Fruit fly (Drosophila melanogaster): ENCODE measurements around the gene CG10486.

DNA sequence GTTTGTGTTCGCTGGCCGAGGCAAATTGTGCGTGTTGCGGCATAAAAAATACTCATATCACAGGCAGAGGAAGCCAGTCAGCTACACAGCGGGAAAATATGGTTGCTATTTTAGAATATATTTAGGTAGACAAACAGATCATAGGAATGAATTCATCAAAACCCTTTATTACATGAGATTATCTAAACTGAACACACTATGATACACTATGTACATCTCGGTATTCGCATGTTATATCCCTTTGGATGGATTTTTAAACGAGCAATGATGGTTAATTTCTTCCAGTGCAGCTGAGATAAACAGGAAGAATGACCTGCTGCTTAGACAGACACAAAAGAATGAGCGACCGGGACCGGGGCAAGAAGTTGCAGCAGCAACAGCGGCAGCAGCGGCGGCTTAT, 49.6 kb downstream of the CG10486 start:
- TF ChIP-seq Vsx2 (GFP tag; optimal IDR thresholded peaks at IDR 0.05; ENCODE audit: partially characterized antibody): no peak
- TF ChIP-seq fru (GFP tag; optimal IDR thresholded peaks at IDR 0.05): peak; percentile 32
- no peak for TF ChIP-seq pan (optimal IDR thresholded peaks at IDR 0.05)
- no peak for TF ChIP-seq dmrt93B (GFP tag; optimal IDR thresholded peaks at IDR 0.05)
